Worm (Caenorhabditis elegans) whole organism, midembryonic: ENCODE results near the gene Y81G3A.1.

Experiments used
- T22C8.4 ChIP-seq: fragments of 200-800 bp; sonication (Bioruptor generic); IDR thresholded peaks from 2 replicates; pipeline ENCODE4 v1.3.6; 2022; ENCODE audit warnings: missing genetic modification characterization, missing compliant biosample characterization
- cog-1 ChIP-seq: sonication (generic microtip); optimal IDR thresholded peaks from 2 replicates; lab custom pipeline; 2016; ENCODE audit warnings: missing genetic modification characterization, missing compliant biosample characterization
- flt-1 ChIP-seq: fragments of 200-800 bp; sonication (Bioruptor generic); IDR thresholded peaks from 2 replicates; pipeline ENCODE4 v1.3.6; 2022; ENCODE audit warnings: missing genetic modification characterization, missing compliant biosample characterization
- klf-2 ChIP-seq: fragments of 200-800 bp; sonication (Bioruptor generic); conservative IDR thresholded peaks from 2 replicates; pipeline ENCODE4 v1.3.6; 2022; ENCODE audit warnings: missing genetic modification reagents, missing genetic modification characterization, missing compliant biosample characterization
- med-1 ChIP-seq: sonication (generic microtip); optimal IDR thresholded peaks from 2 replicates; lab custom pipeline; 2017; ENCODE audit warnings: missing genetic modification characterization, mild to moderate bottlenecking, missing compliant biosample characterization, antibody characterized with exemption, missing genetic modification reagents; ENCODE audit not compliant: insufficient read depth
- ref-1 ChIP-seq: fragments of 200-800 bp; sonication (Bioruptor generic); conservative IDR thresholded peaks from 2 replicates; pipeline ENCODE4 v1.3.6; 2022; ENCODE audit warnings: missing genetic modification reagents, missing genetic modification characterization, missing compliant biosample characterization
- tab-1 ChIP-seq: fragments of 200-800 bp; sonication (Bioruptor generic); IDR thresholded peaks from 2 replicates; pipeline ENCODE4 v1.3.6; 2022; ENCODE audit warnings: missing genetic modification characterization, missing compliant biosample characterization
- ztf-23 ChIP-seq: fragments of 200-800 bp; sonication (Bioruptor generic); IDR thresholded peaks from 2 replicates; pipeline ENCODE4 v1.3.6; 2022; ENCODE audit warnings: missing genetic modification reagents, missing genetic modification characterization, missing compliant biosample characterization
- ztf-29 ChIP-seq: fragments of 200-800 bp; sonication (Bioruptor generic); IDR thresholded peaks from 2 replicates; pipeline ENCODE4 v1.3.6; 2022; ENCODE audit warnings: missing genetic modification reagents, missing genetic modification characterization, missing compliant biosample characterization

ce11 chrII:13053443-13053842 lies 30.3 kb downstream of the Y81G3A.1 start:
- TF ChIP-seq ztf-23 (GFP tag; lab: Robert Waterston, UW) (no peak), cog-1 (tag; lab: Kevin White, UChicago) (no peak), ref-1 (GFP tag; lab: Robert Waterston, UW) (no peak), tab-1 (GFP tag; lab: Robert Waterston, UW) (no peak), med-1 (GFP tag; lab: Kevin White, UChicago) (no peak), klf-2 (GFP tag; lab: Robert Waterston, UW) (no peak), flt-1 (GFP tag; lab: Robert Waterston, UW) (no peak), ztf-29 (GFP tag; lab: Robert Waterston, UW) (no peak), T22C8.4 (GFP tag; lab: Robert Waterston, UW) (no peak)
